Worm (Caenorhabditis elegans) whole organism, young adult: ENCODE data around the gene tyra-3.

Experiments
- C06A6.2 ChIP-seq: fragments of 200-800 bp; sonication (Bioruptor generic); conservative IDR thresholded peaks from 2 replicates; pipeline ENCODE4 v1.3.6; 2022; ENCODE audit warnings: missing genetic modification characterization, missing compliant biosample characterization
- F23B12.7 ChIP-seq: sonication (generic microtip); optimal IDR thresholded peaks from 2 replicates; lab custom pipeline; 2017; ENCODE audit warnings: missing genetic modification characterization, mild to moderate bottlenecking, missing compliant biosample characterization, antibody characterized with exemption, moderate library complexity; ENCODE audit not compliant: insufficient read depth
- F33H1.4 ChIP-seq: fragments of 200-800 bp; sonication (Bioruptor generic); IDR thresholded peaks from 2 replicates; pipeline ENCODE4 v1.3.6; 2022; ENCODE audit warnings: missing genetic modification reagents, missing genetic modification characterization, missing compliant biosample characterization
- F37B4.10 ChIP-seq: fragments of 200-800 bp; sonication (Bioruptor generic); IDR thresholded peaks from 2 replicates; pipeline ENCODE4 v1.3.6; 2022; ENCODE audit warnings: missing genetic modification characterization, missing compliant biosample characterization
- F52B5.7 ChIP-seq: sonication (generic microtip); optimal IDR thresholded peaks from 2 replicates; lab custom pipeline; 2016; ENCODE audit warnings: mild to moderate bottlenecking, missing genetic modification characterization, missing compliant biosample characterization
- F55B11.4 ChIP-seq: sonication (generic microtip); optimal IDR thresholded peaks from 2 replicates; lab custom pipeline; 2016; ENCODE audit warnings: missing compliant biosample characterization, missing genetic modification characterization, borderline replicate concordance; ENCODE audit not compliant: insufficient read depth
- F57A8.1 ChIP-seq: fragments of 200-800 bp; sonication (Bioruptor generic); optimal IDR thresholded peaks from 2 replicates; lab custom pipeline; 2018; ENCODE audit warnings: mild to moderate bottlenecking, missing genetic modification characterization, moderate library complexity, missing compliant biosample characterization
- K11D2.4 ChIP-seq: fragments of 200-800 bp; sonication (Bioruptor generic); IDR thresholded peaks from 2 replicates; pipeline ENCODE4 v1.3.6; 2022; ENCODE audit warnings: missing genetic modification reagents, missing genetic modification characterization, missing compliant biosample characterization
- K12H6.12 ChIP-seq: fragments of 200-800 bp; sonication (Bioruptor generic); optimal IDR thresholded peaks from 2 replicates; lab custom pipeline; 2018; ENCODE audit warnings: mild to moderate bottlenecking, missing genetic modification characterization, missing compliant biosample characterization
- Y95B8A.8 ChIP-seq: fragments of 200-800 bp; sonication (Bioruptor generic); IDR thresholded peaks from 2 replicates; pipeline ENCODE4 v1.3.6; 2022; ENCODE audit warnings: missing genetic modification reagents, missing genetic modification characterization, missing compliant biosample characterization
- ama-1 ChIP-seq, 3 experiments: fragments of 150-350 bp in 1 of 3; sonication (generic microtip) in 2 of 3; optimal IDR thresholded peaks; 2 replicates each; lab custom pipeline; 2014 to 2018; ENCODE audit warnings: missing biosample characterization in 2 of 3, missing genetic modification characterization in 2 of 3, missing genetic modification reagents in 2 of 3
- attf-5 ChIP-seq: fragments of 200-800 bp; sonication (Bioruptor generic); optimal IDR thresholded peaks from 2 replicates; lab custom pipeline; 2018; ENCODE audit warnings: mild to moderate bottlenecking, missing genetic modification characterization, missing compliant biosample characterization
- bed-1 ChIP-seq: fragments of 200-800 bp; sonication (Bioruptor generic); IDR thresholded peaks from 2 replicates; pipeline ENCODE4 v1.3.6; 2022; ENCODE audit warnings: missing genetic modification reagents, missing genetic modification characterization, missing compliant biosample characterization
- ccch-3 ChIP-seq: fragments of 200-800 bp; sonication (Bioruptor generic); optimal IDR thresholded peaks from 2 replicates; lab custom pipeline; 2018; ENCODE audit warnings: mild to moderate bottlenecking, missing genetic modification characterization, missing compliant biosample characterization
- cebp-1 ChIP-seq, 2 experiments: fragments of 200-800 bp in 1 of 2; sonication (Bioruptor generic) in 1 of 2; sonication (generic microtip) in 1 of 2; IDR thresholded peaks in 1 of 2; optimal IDR thresholded peaks in 1 of 2; 2 replicates each; pipeline versions ENCODE4 v1.3.6 to Lab custom; 2017 to 2022; ENCODE audit warnings: missing compliant biosample characterization in 2 of 2, missing genetic modification characterization in 2 of 2, mild to moderate bottlenecking in 1 of 2, missing genetic modification reagents in 1 of 2, moderate library complexity in 1 of 2
- cebp-2 ChIP-seq: fragments of 200-800 bp; sonication (Bioruptor generic); IDR thresholded peaks from 2 replicates; pipeline ENCODE4 v1.3.6; 2022; ENCODE audit warnings: missing genetic modification characterization, missing compliant biosample characterization
- ceh-100 ChIP-seq: fragments of 200-800 bp; sonication (Bioruptor generic); IDR thresholded peaks from 2 replicates; pipeline ENCODE4 v1.3.6; 2022; ENCODE audit warnings: missing genetic modification reagents, missing genetic modification characterization, missing compliant biosample characterization
- ceh-27 ChIP-seq: fragments of 200-800 bp; sonication (Bioruptor generic); optimal IDR thresholded peaks from 2 replicates; lab custom pipeline; 2018; ENCODE audit warnings: mild to moderate bottlenecking, missing genetic modification characterization, moderate library complexity, missing compliant biosample characterization
- ceh-58 ChIP-seq: fragments of 200-800 bp; sonication (Bioruptor generic); IDR thresholded peaks from 2 replicates; pipeline ENCODE4 v1.3.6; 2022; ENCODE audit warnings: missing genetic modification characterization, missing compliant biosample characterization
- ceh-91 ChIP-seq: fragments of 200-800 bp; sonication (Bioruptor generic); IDR thresholded peaks from 2 replicates; pipeline ENCODE4 v1.3.6; 2022; ENCODE audit warnings: missing genetic modification reagents, missing genetic modification characterization, missing compliant biosample characterization
- chd-7 ChIP-seq: sonication (generic microtip); optimal IDR thresholded peaks from 2 replicates; lab custom pipeline; 2016; ENCODE audit warnings: mild to moderate bottlenecking, missing genetic modification characterization, moderate library complexity, missing compliant biosample characterization
- egrh-3 ChIP-seq: fragments of 200-800 bp; sonication (Bioruptor generic); IDR thresholded peaks from 2 replicates; pipeline ENCODE4 v1.3.6; 2022; ENCODE audit warnings: missing genetic modification reagents, missing genetic modification characterization, missing compliant biosample characterization
- ets-4 ChIP-seq: fragments of 200-800 bp; sonication (Bioruptor generic); optimal IDR thresholded peaks from 2 replicates; lab custom pipeline; 2018; ENCODE audit warnings: mild to moderate bottlenecking, missing genetic modification characterization, missing compliant biosample characterization
- hlh-26 ChIP-seq: fragments of 200-800 bp; sonication (Bioruptor generic); conservative IDR thresholded peaks from 2 replicates; pipeline ENCODE4 v1.3.6; 2022; ENCODE audit warnings: missing genetic modification reagents, missing genetic modification characterization, missing compliant biosample characterization
- hmg-1.2 ChIP-seq: fragments of 200-800 bp; sonication (Bioruptor generic); IDR thresholded peaks from 2 replicates; pipeline ENCODE4 v1.3.6; 2022; ENCODE audit warnings: missing genetic modification reagents, missing genetic modification characterization, missing compliant biosample characterization
- hsf-1 ChIP-seq: fragments of 200-800 bp; sonication (Bioruptor generic); IDR thresholded peaks from 2 replicates; pipeline ENCODE4 v1.3.6; 2022; ENCODE audit warnings: missing genetic modification reagents, missing genetic modification characterization, missing compliant biosample characterization
- lag-1 ChIP-seq: fragments of 200-800 bp; sonication (Bioruptor generic); IDR thresholded peaks from 2 replicates; pipeline ENCODE4 v1.3.6; 2022; ENCODE audit warnings: missing genetic modification reagents, missing genetic modification characterization, missing compliant biosample characterization
- let-526 ChIP-seq: fragments of 200-800 bp; sonication (Bioruptor generic); IDR thresholded peaks from 2 replicates; pipeline ENCODE4 v1.3.6; 2022; ENCODE audit warnings: missing genetic modification reagents, missing genetic modification characterization, missing compliant biosample characterization
- lin-40 ChIP-seq: sonication (generic microtip); optimal IDR thresholded peaks from 2 replicates; lab custom pipeline; 2016; ENCODE audit warnings: missing genetic modification characterization, mild to moderate bottlenecking, missing compliant biosample characterization, missing genotype, missing genetic modification reagents
- lin-54 ChIP-seq: fragments of 200-800 bp; sonication (Bioruptor generic); optimal IDR thresholded peaks from 2 replicates; lab custom pipeline; 2018; ENCODE audit warnings: mild to moderate bottlenecking, missing genetic modification characterization, missing compliant biosample characterization
- lsy-27 ChIP-seq: sonication (generic microtip); optimal IDR thresholded peaks from 2 replicates; lab custom pipeline; 2017; ENCODE audit warnings: missing genetic modification characterization, mild to moderate bottlenecking, missing compliant biosample characterization, antibody characterized with exemption, missing genotype, borderline replicate concordance; ENCODE audit not compliant: insufficient read depth
- mcd-1 ChIP-seq: fragments of 200-800 bp; sonication (Bioruptor generic); IDR thresholded peaks from 2 replicates; pipeline ENCODE4 v1.3.6; 2022; ENCODE audit warnings: missing genetic modification reagents, missing genetic modification characterization, missing compliant biosample characterization
- mel-28 ChIP-seq: sonication (generic microtip); optimal IDR thresholded peaks from 2 replicates; lab custom pipeline; 2016; ENCODE audit warnings: borderline replicate concordance, mild to moderate bottlenecking, missing genetic modification characterization, missing compliant biosample characterization
- mxl-1 ChIP-seq: sonication (generic microtip); optimal IDR thresholded peaks from 2 replicates; lab custom pipeline; 2016; ENCODE audit warnings: missing genetic modification characterization, missing compliant biosample characterization
- nfya-2 ChIP-seq: fragments of 200-800 bp; sonication (Bioruptor generic); IDR thresholded peaks from 2 replicates; pipeline ENCODE4 v1.3.6; 2022; ENCODE audit warnings: missing genetic modification reagents, missing genetic modification characterization, missing compliant biosample characterization
- nfyb-1 ChIP-seq: fragments of 200-800 bp; sonication (Bioruptor generic); IDR thresholded peaks from 2 replicates; pipeline ENCODE4 v1.3.6; 2022; ENCODE audit warnings: missing genetic modification reagents, missing genetic modification characterization, missing compliant biosample characterization
- nhr-120 ChIP-seq: fragments of 200-800 bp; sonication (Bioruptor generic); IDR thresholded peaks from 2 replicates; pipeline ENCODE4 v1.3.6; 2022; ENCODE audit warnings: missing genetic modification characterization, missing compliant biosample characterization
- nhr-80 ChIP-seq: sonication (generic microtip); optimal IDR thresholded peaks from 2 replicates; lab custom pipeline; 2016; ENCODE audit warnings: missing genetic modification characterization, missing compliant biosample characterization
- nhr-90 ChIP-seq: sonication (generic microtip); optimal IDR thresholded peaks from 2 replicates; lab custom pipeline; 2016; ENCODE audit warnings: missing genotype, mild to moderate bottlenecking, missing genetic modification characterization, missing compliant biosample characterization
- pbrm-1 ChIP-seq: fragments of 200-800 bp; sonication (Bioruptor generic); IDR thresholded peaks from 2 replicates; pipeline ENCODE4 v1.3.6; 2022; ENCODE audit warnings: missing genetic modification reagents, missing genetic modification characterization, missing compliant biosample characterization
- somi-1 ChIP-seq: fragments of 200-800 bp; sonication (Bioruptor generic); optimal IDR thresholded peaks from 2 replicates; lab custom pipeline; 2018; ENCODE audit warnings: mild to moderate bottlenecking, missing genetic modification characterization, missing compliant biosample characterization
- sptf-2 ChIP-seq: fragments of 200-800 bp; sonication (Bioruptor generic); optimal IDR thresholded peaks from 2 replicates; lab custom pipeline; 2018; ENCODE audit warnings: mild to moderate bottlenecking, missing genetic modification characterization, missing compliant biosample characterization
- tbp1 ChIP-seq: fragments of 200-800 bp; sonication (Bioruptor generic); optimal IDR thresholded peaks from 2 replicates; lab custom pipeline; 2018; ENCODE audit warnings: mild to moderate bottlenecking, missing genetic modification characterization, missing compliant biosample characterization
- xnd-1 ChIP-seq: sonication (generic microtip); optimal IDR thresholded peaks from 2 replicates; lab custom pipeline; 2016; ENCODE audit warnings: missing genotype, missing genetic modification reagents, missing genetic modification characterization, missing compliant biosample characterization
- zim-3 ChIP-seq: sonication (generic microtip); optimal IDR thresholded peaks from 2 replicates; lab custom pipeline; 2017; ENCODE audit warnings: mild to moderate bottlenecking, missing genetic modification characterization, moderate library complexity, missing compliant biosample characterization
- ztf-26 ChIP-seq: sonication (generic microtip); optimal IDR thresholded peaks from 2 replicates; lab custom pipeline; 2017; ENCODE audit warnings: missing genetic modification characterization, missing compliant biosample characterization
- ztf-28 ChIP-seq: fragments of 200-800 bp; sonication (Bioruptor generic); IDR thresholded peaks from 2 replicates; pipeline ENCODE4 v1.3.6; 2022; ENCODE audit warnings: missing genetic modification reagents, missing genetic modification characterization, missing compliant biosample characterization
- ztf-3 ChIP-seq: fragments of 200-800 bp; sonication (Bioruptor generic); optimal IDR thresholded peaks from 2 replicates; lab custom pipeline; 2018; ENCODE audit warnings: mild to moderate bottlenecking, missing genetic modification characterization, missing compliant biosample characterization

The tyra-3 gene

ce11 chrX:4960422-4960821 is 12.6 kb downstream of the tyra-3 start, which contains the start of gene act-4 (continued):
- TF ChIP-seq K11D2.4, result 0 out of 2 replicates have a peak, but pooled peaks have one; percentile 43
- TF ChIP-seq F52B5.7 (tag; lab: Kevin White, UChicago), result peak; percentile 34
- 0 out of 2 replicates have a peak, but pooled peaks have one; percentile 28 for TF ChIP-seq pbrm-1 (GFP tag; lab: Robert Waterston, UW)
- TF ChIP-seq ceh-58 (GFP tag; lab: Robert Waterston, UW), result no peak
- TF ChIP-seq lsy-27, result no peak
- no peak for TF ChIP-seq hlh-26 (GFP tag; lab: Robert Waterston, UW)
- no peak for TF ChIP-seq attf-5 (GFP tag; lab: Kevin White, UChicago)
- no peak for TF ChIP-seq mxl-1 (tag; lab: Kevin White, UChicago)
- TF ChIP-seq zim-3, result no peak
- peak; percentile 48 for TF ChIP-seq K12H6.12 (tag; lab: Kevin White, UChicago)
- peak; percentile 41 for TF ChIP-seq somi-1 (GFP tag; lab: Kevin White, UChicago)
- TF ChIP-seq nhr-90 (tag; lab: Kevin White, UChicago), result no peak
- peak; percentile 48; the same call in 1 of the 2 replicates for TF ChIP-seq mcd-1
- TF ChIP-seq ceh-91 (GFP tag; lab: Robert Waterston, UW), result no peak
- TF ChIP-seq bed-1 (GFP tag; lab: Robert Waterston, UW), result no peak
- TF ChIP-seq hmg-1.2, result peak; percentile 27; the same call in 1 of the 2 replicates
- TF ChIP-seq ztf-28 (GFP tag; lab: Robert Waterston, UW), result no peak
- TF ChIP-seq C06A6.2 (GFP tag; lab: Robert Waterston, UW), result no peak
- TF ChIP-seq sptf-2 (GFP tag; lab: Kevin White, UChicago), result no peak
- peak; percentile 43; the same call in 1 of the 2 replicates for TF ChIP-seq egrh-3
- no peak for TF ChIP-seq cebp-2 (GFP tag; lab: Robert Waterston, UW)
- TF ChIP-seq lag-1 (GFP tag; lab: Robert Waterston, UW), result no peak
- TF ChIP-seq ceh-100 (GFP tag; lab: Robert Waterston, UW), result no peak
- peak; percentile 26 for TF ChIP-seq lin-40 (tag; lab: Kevin White, UChicago)
- no peak for TF ChIP-seq ztf-3 (GFP tag; lab: Kevin White, UChicago)
- peak; percentile 84 for TF ChIP-seq ama-1 (optimal IDR thresholded peaks at IDR 0.05; lab: Kevin White, UChicago)
- peak in 1 of 2 experiments; percentile 26 for TF ChIP-seq ama-1 (GFP tag; optimal IDR thresholded peaks at IDR 0.05; lab: Kevin White, UChicago)
- TF ChIP-seq nhr-120 (GFP tag; lab: Robert Waterston, UW), result no peak
- TF ChIP-seq ets-4 (GFP tag; lab: Kevin White, UChicago), result no peak
- peak; percentile 68 for TF ChIP-seq ceh-27
- no peak for TF ChIP-seq nfya-2 (GFP tag; lab: Robert Waterston, UW)
- TF ChIP-seq lin-54 (GFP tag; lab: Kevin White, UChicago), result no peak
- no peak for TF ChIP-seq cebp-1 (GFP tag; IDR thresholded peaks at IDR 0.05; lab: Robert Waterston, UW)
- TF ChIP-seq cebp-1 (tag; optimal IDR thresholded peaks at IDR 0.05; lab: Kevin White, UChicago), result peak; percentile 58
- peak; percentile 6 for TF ChIP-seq chd-7
- no peak for TF ChIP-seq ccch-3 (GFP tag; lab: Kevin White, UChicago)
- TF ChIP-seq nhr-80 (tag; lab: Kevin White, UChicago), result no peak
- TF ChIP-seq F23B12.7 (tag; lab: Kevin White, UChicago), result no peak
- no peak for TF ChIP-seq let-526 (GFP tag; lab: Robert Waterston, UW)
- peak; percentile 50 for TF ChIP-seq tbp1 (GFP tag; lab: Kevin White, UChicago)
- no peak for TF ChIP-seq xnd-1 (tag; lab: Kevin White, UChicago)
- TF ChIP-seq nfyb-1, result peak; percentile 97
- TF ChIP-seq ztf-26 (tag; lab: Kevin White, UChicago), result no peak
- TF ChIP-seq F37B4.10, result no peak
- no peak for TF ChIP-seq F57A8.1 (GFP tag; lab: Kevin White, UChicago)
- TF ChIP-seq Y95B8A.8 (GFP tag; lab: Robert Waterston, UW), result no peak
- no peak for TF ChIP-seq F55B11.4
- no peak for TF ChIP-seq F33H1.4 (GFP tag; lab: Robert Waterston, UW)
- TF ChIP-seq mel-28 (tag; lab: Kevin White, UChicago), result no peak
- TF ChIP-seq hsf-1 (GFP tag; lab: Robert Waterston, UW), result no peak
